Fruit fly (Drosophila melanogaster) whole organism: Measurements from ENCODE around the gene mtTFB2.

Experiments
- CG8478 ChIP-seq: fragments of >200 bp; optimal IDR thresholded peaks from 2 replicates; lab custom pipeline; 2018; ENCODE audit warnings: inconsistent platforms
- Dll ChIP-seq: fragments of >200 bp; optimal IDR thresholded peaks from 2 replicates; lab custom pipeline; 2017
- EcR ChIP-seq, 2 experiments: fragments of >200 bp; optimal IDR thresholded peaks; 2 replicates each; lab custom pipeline; 2017; ENCODE audit warnings: missing biosample characterization in 2 of 2, missing genetic modification characterization in 2 of 2, missing genetic modification reagents in 2 of 2
- pan ChIP-seq: fragments of >200 bp; optimal IDR thresholded peaks from 2 replicates; lab custom pipeline; 2017
- psq ChIP-seq: fragments of >200 bp; optimal IDR thresholded peaks from 2 replicates; lab custom pipeline; 2017
- usp ChIP-seq: fragments of >200 bp; optimal IDR thresholded peaks from 2 replicates; lab custom pipeline; 2017; ENCODE audit warnings: missing biosample characterization, missing genetic modification characterization, mixed read lengths

The mtTFB2 gene

dm6 chr3R:10045343-10045742 lies at the start of gene mtTFB2, which contains the start of gene CG11722:
mtTFB2 (plus strand) TSS chr3R:10045574.
CG11722 (minus strand) TSS chr3R:10045542.
- TF ChIP-seq EcR (GFP tag; optimal IDR thresholded peaks at IDR 0.05; lab: Kevin White, UChicago), result no peak

dm6 chr3R:9996689-9997213 lies 48.6 kb upstream of the mtTFB2 start, which contains the start of the genes Gr85a and Spn85F:
Gr85a (minus strand) TSS chr3R:9996789.
Spn85F (plus strand) TSS chr3R:9997163.
- TF ChIP-seq psq (no peak), CG8478 (lab: Kevin White, UChicago) (no peak), EcR (GFP tag; optimal IDR thresholded peaks at IDR 0.05; lab: Kevin White, UChicago) (no peak), pan (lab: Kevin White, UChicago) (no peak), Dll (lab: Kevin White, UChicago) (no peak)

- TF ChIP-seq CG8478 (lab: Kevin White, UChicago), result no peak
- no peak for TF ChIP-seq Dll (lab: Kevin White, UChicago)
- TF ChIP-seq pan (lab: Kevin White, UChicago), result no peak
- TF ChIP-seq psq, result no peak
- TF ChIP-seq EcR (GFP tag; optimal IDR thresholded peaks at IDR 0.05; lab: Kevin White, UChicago), result no peak
- no peak for TF ChIP-seq usp (GFP tag; lab: Kevin White, UChicago)
Observed at dm6 chr3R:10001174-10001789, 44.1 kb upstream of the mtTFB2 start, which contains the start of gene CG5359. CG5359 (minus strand) TSS chr3R:10001276.

- TF ChIP-seq CG8478 (lab: Kevin White, UChicago) (no peak), usp (GFP tag; lab: Kevin White, UChicago) (no peak), pan (lab: Kevin White, UChicago) (no peak), psq (no peak), Dll (lab: Kevin White, UChicago) (no peak), EcR (GFP tag; optimal IDR thresholded peaks at IDR 0.05; lab: Kevin White, UChicago) (no peak)
Observed at dm6 chr3R:10024032-10024712, 21.2 kb upstream of the mtTFB2 start.

- TF ChIP-seq pan (lab: Kevin White, UChicago) (no peak), psq (no peak), CG8478 (lab: Kevin White, UChicago) (no peak), usp (GFP tag; lab: Kevin White, UChicago) (no peak), EcR (GFP tag; optimal IDR thresholded peaks at IDR 0.05; lab: Kevin White, UChicago) (no peak), Dll (lab: Kevin White, UChicago) (no peak)
Observed at dm6 chr3R:10025050-10025449, 20.3 kb upstream of the mtTFB2 start, which contains the start of gene CG31407. CG31407 (minus strand) TSS chr3R:10025150.

dm6 chr3R:10028378-10028777 lies 17.0 kb upstream of the mtTFB2 start:
- no peak for TF ChIP-seq usp (GFP tag; lab: Kevin White, UChicago)
- no peak for TF ChIP-seq CG8478 (lab: Kevin White, UChicago)
- no peak for TF ChIP-seq pan (lab: Kevin White, UChicago)
- TF ChIP-seq EcR (GFP tag; optimal IDR thresholded peaks at IDR 0.05; lab: Kevin White, UChicago), result no peak
- TF ChIP-seq Dll (lab: Kevin White, UChicago), result no peak
- TF ChIP-seq psq, result no peak

dm6 chr3R:10031480-10031879 lies 13.9 kb upstream of the mtTFB2 start:
- TF ChIP-seq usp (GFP tag; lab: Kevin White, UChicago), result no peak
- TF ChIP-seq CG8478 (lab: Kevin White, UChicago), result no peak
- TF ChIP-seq Dll (lab: Kevin White, UChicago), result no peak
- TF ChIP-seq EcR (GFP tag; optimal IDR thresholded peaks at IDR 0.05; lab: Kevin White, UChicago), result no peak
- TF ChIP-seq psq, result no peak
- no peak for TF ChIP-seq pan (lab: Kevin White, UChicago)

- TF ChIP-seq EcR (GFP tag; optimal IDR thresholded peaks at IDR 0.05; lab: Kevin White, UChicago), result no peak
- TF ChIP-seq Dll (lab: Kevin White, UChicago), result no peak
- TF ChIP-seq CG8478 (lab: Kevin White, UChicago), result no peak
- TF ChIP-seq psq, result no peak
- no peak for TF ChIP-seq pan (lab: Kevin White, UChicago)
- TF ChIP-seq usp (GFP tag; lab: Kevin White, UChicago), result no peak
Observed at dm6 chr3R:10032951-10033720, 12.2 kb upstream of the mtTFB2 start.

dm6 chr3R:10034995-10035446 lies 10.4 kb upstream of the mtTFB2 start:
- no peak for TF ChIP-seq EcR (GFP tag; optimal IDR thresholded peaks at IDR 0.05; lab: Kevin White, UChicago)
- no peak for TF ChIP-seq Dll (lab: Kevin White, UChicago)

- TF ChIP-seq psq (no peak), pan (lab: Kevin White, UChicago) (no peak), usp (GFP tag; lab: Kevin White, UChicago) (no peak), CG8478 (lab: Kevin White, UChicago) (no peak), EcR (GFP tag; optimal IDR thresholded peaks at IDR 0.05; lab: Kevin White, UChicago) (no peak), Dll (lab: Kevin White, UChicago) (no peak)
Observed at dm6 chr3R:10035765-10036164, 9.6 kb upstream of the mtTFB2 start.

- no peak for TF ChIP-seq CG8478 (lab: Kevin White, UChicago)
- TF ChIP-seq psq, result no peak
- TF ChIP-seq pan (lab: Kevin White, UChicago), result no peak
- no peak for TF ChIP-seq EcR (GFP tag; optimal IDR thresholded peaks at IDR 0.05; lab: Kevin White, UChicago)
- no peak for TF ChIP-seq Dll (lab: Kevin White, UChicago)
- no peak for TF ChIP-seq usp (GFP tag; lab: Kevin White, UChicago)
Observed at dm6 chr3R:10039188-10039587, 6.2 kb upstream of the mtTFB2 start.
